Fruit fly (Drosophila melanogaster) whole organism, wandering third instar larva: ENCODE measurements around the gene Ets21C.

ENCODE experiments used
- Abd-B ChIP-seq: fragments of >200 bp; optimal IDR thresholded peaks from 2 replicates; lab custom pipeline; 2017; ENCODE audit warnings: missing biosample characterization, missing genetic modification characterization
- CG32264 ChIP-seq: fragments of 200-800 bp; sonication (Bioruptor generic); optimal IDR thresholded peaks from 2 replicates; lab custom pipeline; 2016; ENCODE audit warnings: missing biosample characterization, missing genetic modification characterization
- CG9705 ChIP-seq: fragments of 200-800 bp; sonication (Bioruptor generic); optimal IDR thresholded peaks from 2 replicates; lab custom pipeline; 2018; ENCODE audit warnings: missing biosample characterization, mild to moderate bottlenecking, missing genetic modification characterization
- Dfd ChIP-seq: fragments of >200 bp; optimal IDR thresholded peaks from 2 replicates; lab custom pipeline; 2017; ENCODE audit warnings: missing biosample characterization, missing genetic modification characterization
- Dif ChIP-seq: fragments of 200-275, 200-300 bp; sonication (Bioruptor generic); optimal IDR thresholded peaks from 2 replicates; lab custom pipeline; 2018; ENCODE audit warnings: missing biosample characterization, missing genetic modification characterization; ENCODE audit not compliant: partially characterized antibody
- GATAd ChIP-seq: sonication (Bioruptor generic); optimal IDR thresholded peaks from 2 replicates; lab custom pipeline; 2016; ENCODE audit warnings: missing biosample characterization, missing genetic modification characterization
- HLH106 ChIP-seq: fragments of 200-800 bp; optimal IDR thresholded peaks from 3 replicates; lab custom pipeline; 2019; ENCODE audit warnings: missing biosample characterization, mild to moderate bottlenecking, missing genetic modification characterization, moderate library complexity
- Hnf4 ChIP-seq: fragments of 200-800 bp; sonication (Bioruptor generic); optimal IDR thresholded peaks from 2 replicates; lab custom pipeline; 2016; ENCODE audit warnings: missing biosample characterization, mild to moderate bottlenecking, missing genetic modification characterization
- Hr78 ChIP-seq: fragments of >200 bp; optimal IDR thresholded peaks from 2 replicates; lab custom pipeline; 2017; ENCODE audit warnings: missing biosample characterization, missing genetic modification characterization
- Hr83 ChIP-seq: fragments of 200-300 bp; sonication (Bioruptor generic); optimal IDR thresholded peaks from 2 replicates; lab custom pipeline; 2016; ENCODE audit warnings: missing biosample characterization, mild to moderate bottlenecking, missing genetic modification characterization, moderate library complexity; ENCODE audit not compliant: poor library complexity, severe bottlenecking
- Jra ChIP-seq: sonication (Bioruptor generic); optimal IDR thresholded peaks from 2 replicates; lab custom pipeline; 2016; ENCODE audit warnings: missing biosample characterization, missing genetic modification characterization
- N ChIP-seq: fragments of >200 bp; optimal IDR thresholded peaks from 2 replicates; lab custom pipeline; 2018; ENCODE audit warnings: missing biosample characterization, missing external identifiers, missing genetic modification characterization
- OdsH ChIP-seq: fragments of 200-800 bp; sonication (Bioruptor generic); optimal IDR thresholded peaks from 2 replicates; lab custom pipeline; 2016; ENCODE audit warnings: missing biosample characterization, mild to moderate bottlenecking, missing genetic modification characterization
- Rel ChIP-seq, 2 experiments: fragments of 200-800 bp; sonication (Bioruptor generic) in 1 of 2; optimal IDR thresholded peaks; 2 replicates in 1 of 2; 3 replicates in 1 of 2; lab custom pipeline; 2016 to 2019; ENCODE audit warnings: mild to moderate bottlenecking in 2 of 2, missing biosample characterization in 2 of 2, missing genetic modification characterization in 2 of 2, moderate library complexity in 1 of 2
- Sp1 ChIP-seq: fragments of 200-800 bp; sonication (Bioruptor generic); optimal IDR thresholded peaks from 3 replicates; lab custom pipeline; 2019; ENCODE audit warnings: missing biosample characterization, mild to moderate bottlenecking, missing genetic modification characterization, moderate library complexity
- Vsx2 ChIP-seq: fragments of 200-300, 225-300 bp; sonication (Bioruptor generic); optimal IDR thresholded peaks from 2 replicates; lab custom pipeline; 2018; ENCODE audit warnings: missing biosample characterization, missing genetic modification characterization; ENCODE audit not compliant: partially characterized antibody
- br ChIP-seq: fragments of 200-800 bp; sonication (Bioruptor generic); optimal IDR thresholded peaks from 2 replicates; lab custom pipeline; 2016; ENCODE audit warnings: missing biosample characterization, missing genetic modification characterization
- brk ChIP-seq: fragments of 200-800 bp; sonication (Bioruptor generic); optimal IDR thresholded peaks from 2 replicates; lab custom pipeline; 2016; ENCODE audit warnings: missing biosample characterization, mild to moderate bottlenecking, missing genetic modification characterization
- dl ChIP-seq, 2 experiments: fragments of 175-275, 200-275 bp in 1 of 2; fragments of 200-275 bp in 1 of 2; sonication (Bioruptor generic); optimal IDR thresholded peaks; lab custom pipeline; 2018; ENCODE audit warnings: mild to moderate bottlenecking in 2 of 2, missing biosample characterization in 2 of 2, missing genetic modification characterization in 2 of 2, moderate library complexity in 2 of 2; ENCODE audit not compliant: partially characterized antibody in 2 of 2, insufficient read depth in 1 of 2
- dmrt93B ChIP-seq: fragments of 200-800 bp; sonication (Bioruptor generic); optimal IDR thresholded peaks from 2 replicates; lab custom pipeline; 2018; ENCODE audit warnings: missing biosample characterization, mild to moderate bottlenecking, missing genetic modification characterization
- dsf ChIP-seq: sonication (Bioruptor generic); optimal IDR thresholded peaks from 2 replicates; lab custom pipeline; 2016; ENCODE audit warnings: missing biosample characterization, missing genetic modification characterization, borderline replicate concordance
- ey ChIP-seq: fragments of 200-800 bp; sonication (Bioruptor generic); optimal IDR thresholded peaks from 2 replicates; lab custom pipeline; 2016; ENCODE audit warnings: missing biosample characterization, missing genetic modification characterization
- foxo ChIP-seq, 2 experiments: fragments of 200-800 bp; sonication (Bioruptor generic); optimal IDR thresholded peaks; 2 replicates in 1 of 2; 3 replicates in 1 of 2; lab custom pipeline; 2016 to 2017; ENCODE audit warnings: missing biosample characterization in 2 of 2, missing genetic modification characterization in 2 of 2
- fru ChIP-seq: fragments of 200-800 bp; sonication (Bioruptor generic); optimal IDR thresholded peaks from 3 replicates; lab custom pipeline; 2016; ENCODE audit warnings: missing biosample characterization, mild to moderate bottlenecking, missing genetic modification characterization
- h ChIP-seq: fragments of 200-800 bp; sonication (Bioruptor generic); optimal IDR thresholded peaks from 3 replicates; lab custom pipeline; 2016; ENCODE audit warnings: missing biosample characterization, mild to moderate bottlenecking, missing genetic modification characterization
- jim ChIP-seq: fragments of 175-275, 200-325 bp; sonication (Bioruptor generic); optimal IDR thresholded peaks from 2 replicates; lab custom pipeline; 2016; ENCODE audit warnings: missing biosample characterization, mild to moderate bottlenecking, missing genetic modification characterization
- pan ChIP-seq: fragments of >200 bp; optimal IDR thresholded peaks from 2 replicates; lab custom pipeline; 2017
- psq ChIP-seq: fragments of 200-800 bp; sonication (Bioruptor generic); optimal IDR thresholded peaks from 3 replicates; lab custom pipeline; 2017; ENCODE audit warnings: missing biosample characterization, mild to moderate bottlenecking, missing genetic modification characterization, moderate library complexity
- rgr ChIP-seq: fragments of 200-800 bp; sonication (Bioruptor generic); optimal IDR thresholded peaks from 3 replicates; lab custom pipeline; 2016; ENCODE audit warnings: missing biosample characterization, mild to moderate bottlenecking, missing genetic modification characterization
- sage ChIP-seq: fragments of 200-800 bp; sonication (Bioruptor generic); optimal IDR thresholded peaks from 2 replicates; lab custom pipeline; 2016; ENCODE audit warnings: missing biosample characterization, mild to moderate bottlenecking, missing genetic modification characterization
- sv ChIP-seq: fragments of 200-800 bp; sonication (Bioruptor generic); optimal IDR thresholded peaks from 3 replicates; lab custom pipeline; 2016; ENCODE audit warnings: missing biosample characterization, missing genetic modification characterization
- tai ChIP-seq: sonication (Bioruptor generic); optimal IDR thresholded peaks from 2 replicates; lab custom pipeline; 2016; ENCODE audit warnings: missing biosample characterization, missing genetic modification characterization
- usp ChIP-seq: fragments of >200 bp; optimal IDR thresholded peaks from 2 replicates; lab custom pipeline; 2017; ENCODE audit warnings: missing biosample characterization, missing genetic modification characterization
- woc ChIP-seq: sonication (Bioruptor generic); optimal IDR thresholded peaks from 2 replicates; lab custom pipeline; 2016; ENCODE audit warnings: missing biosample characterization, mild to moderate bottlenecking, missing genetic modification characterization

The Ets21C gene

DNA sequence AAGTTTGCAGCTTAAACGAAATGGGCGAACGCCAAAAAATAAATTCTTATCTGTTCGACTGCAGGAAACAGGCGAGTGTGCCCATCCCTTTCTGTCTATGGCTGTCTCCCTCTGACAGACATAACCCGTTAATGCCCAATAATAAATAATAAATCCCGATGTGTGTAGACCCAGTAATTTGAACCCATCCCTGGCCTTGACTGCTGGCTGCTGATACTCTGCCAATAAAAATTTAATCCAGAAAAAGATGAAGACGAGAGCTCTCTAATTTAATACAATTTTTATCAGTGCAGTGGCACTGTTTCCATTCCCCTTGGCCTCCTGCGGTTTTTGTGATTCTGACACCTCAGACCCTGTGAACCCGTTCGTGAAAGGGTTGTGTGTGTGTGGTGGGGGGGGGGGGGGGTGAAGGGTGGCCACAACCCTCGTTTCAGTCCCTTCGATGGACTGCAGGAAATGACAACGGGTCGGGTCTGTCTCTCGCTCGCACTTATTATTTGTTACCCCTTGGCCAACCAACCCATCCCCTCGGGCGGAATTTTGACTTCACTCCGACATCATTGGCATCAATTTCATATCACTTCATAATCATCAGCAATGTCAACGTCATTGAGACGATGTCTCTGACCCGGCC, 27.1 kb downstream of the Ets21C start:
- peak; percentile 64 for TF ChIP-seq Dfd (GFP tag; lab: Kevin White, UChicago)
- TF ChIP-seq dsf (GFP tag; lab: Kevin White, UChicago) = no peak

DNA sequence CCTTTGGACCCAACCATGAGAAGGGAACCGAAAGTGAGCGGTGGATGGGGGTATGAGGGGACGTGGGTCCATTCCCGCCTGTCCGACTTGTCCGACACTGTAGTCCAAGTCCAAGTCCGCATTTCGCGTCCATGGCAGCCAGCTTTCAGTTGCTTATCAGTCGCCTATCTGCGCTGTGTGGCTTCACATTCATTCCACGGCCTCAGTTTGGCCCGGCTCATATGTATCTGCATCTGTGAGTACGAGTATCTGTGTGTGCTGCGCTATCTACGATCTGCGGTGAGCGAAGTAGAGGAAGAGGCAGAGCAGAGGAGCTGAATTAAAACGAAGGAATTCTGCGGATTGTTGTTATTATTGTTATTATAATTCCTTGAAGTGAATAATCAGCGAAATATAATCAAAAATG, 28.2 kb downstream of the Ets21C start:
- TF ChIP-seq psq (GFP tag; lab: Kevin White, UChicago) (peak; percentile 58), woc (GFP tag; lab: Kevin White, UChicago) (no peak), Hnf4 (peak; percentile 35), dl (GFP tag; optimal IDR thresholded peaks at IDR 0.05; lab: Kevin White, UChicago; ENCODE audit: insufficient read depth in 1 of 2, partially characterized antibody in 2 of 2) (peak in 1 of 2 experiments; percentile 22), usp (GFP tag; lab: Kevin White, UChicago) (no peak), Dif (GFP tag; lab: Kevin White, UChicago) (no peak), HLH106 (tag; lab: Kevin White, UChicago) (no peak), Rel (GFP tag; optimal IDR thresholded peaks at IDR 0.05; lab: Kevin White, UChicago) (no peak), Rel (tag; optimal IDR thresholded peaks at IDR 0.05; lab: Kevin White, UChicago) (peak; percentile 35), pan (lab: Kevin White, UChicago) (no peak), fru (GFP tag; lab: Kevin White, UChicago) (no peak)
- TF ChIP-seq, all 38 proteins: peak for 4

DNA sequence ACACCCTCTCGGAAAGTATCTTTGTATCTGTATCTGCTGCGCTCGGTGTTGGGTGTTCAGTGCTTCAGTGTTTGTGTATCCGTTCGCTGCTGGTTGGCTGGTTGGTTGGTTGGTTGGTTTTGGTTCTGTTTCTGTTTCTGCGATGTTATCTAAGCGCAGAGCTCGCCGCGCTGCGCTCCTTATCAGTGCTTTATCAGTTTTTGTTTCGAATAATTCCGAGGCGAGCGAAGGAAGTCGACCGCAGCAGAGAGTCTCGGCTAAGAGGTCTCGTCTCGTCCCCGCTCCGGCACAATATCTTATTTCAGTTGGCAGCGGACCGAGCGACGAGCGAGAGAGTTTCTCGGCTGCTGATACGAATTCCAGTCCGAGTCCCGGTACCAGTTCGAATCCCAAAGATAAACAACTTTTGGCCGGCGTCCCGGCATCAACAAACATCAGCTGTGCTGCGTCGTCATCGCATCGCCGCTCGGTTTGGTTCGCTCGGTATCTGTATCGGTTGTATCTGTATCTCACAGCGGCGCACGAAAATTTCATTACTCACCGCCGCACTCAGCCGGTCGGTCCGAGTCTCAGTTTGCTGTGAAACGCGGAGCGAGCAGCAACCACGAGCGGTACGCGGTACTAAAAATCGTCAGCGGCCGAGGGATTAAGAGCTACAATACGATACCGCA, 29.4 kb downstream of the Ets21C start:
- TF ChIP-seq Rel (GFP tag; optimal IDR thresholded peaks at IDR 0.05; lab: Kevin White, UChicago) = no peak
- peak; percentile 47 for TF ChIP-seq Rel (tag; optimal IDR thresholded peaks at IDR 0.05; lab: Kevin White, UChicago)
- no peak for TF ChIP-seq jim (GFP tag; lab: Kevin White, UChicago)
- peak; percentile 78 for TF ChIP-seq Jra (GFP tag; lab: Kevin White, UChicago)
- TF ChIP-seq dmrt93B = no peak
- peak; percentile 55 for TF ChIP-seq Dif (GFP tag; lab: Kevin White, UChicago)
- peak; percentile 30 for TF ChIP-seq rgr
- TF ChIP-seq CG9705 (GFP tag; lab: Kevin White, UChicago) = no peak
- peak; percentile 42 for TF ChIP-seq psq (GFP tag; lab: Kevin White, UChicago)
- peak; percentile 65 for TF ChIP-seq brk (GFP tag; lab: Kevin White, UChicago)
- TF ChIP-seq fru (GFP tag; lab: Kevin White, UChicago) = peak; percentile 26
- TF ChIP-seq GATAd = no peak
- peak; percentile 60 for TF ChIP-seq Hr83 (GFP tag; lab: Kevin White, UChicago)
- peak; percentile 54 for TF ChIP-seq CG32264 (GFP tag; lab: Kevin White, UChicago)
- TF ChIP-seq Hnf4 = peak; percentile 8
- peak; percentile 9 for TF ChIP-seq HLH106 (tag; lab: Kevin White, UChicago)
- TF ChIP-seq Sp1 (GFP tag; lab: Kevin White, UChicago) = peak; percentile 33
- peak; percentile 50 for TF ChIP-seq h (GFP tag; lab: Kevin White, UChicago)
- TF ChIP-seq dl (GFP tag; optimal IDR thresholded peaks at IDR 0.05; lab: Kevin White, UChicago; ENCODE audit: insufficient read depth in 1 of 2, partially characterized antibody in 2 of 2) = peak in 1 of 2 experiments; percentile 35

DNA sequence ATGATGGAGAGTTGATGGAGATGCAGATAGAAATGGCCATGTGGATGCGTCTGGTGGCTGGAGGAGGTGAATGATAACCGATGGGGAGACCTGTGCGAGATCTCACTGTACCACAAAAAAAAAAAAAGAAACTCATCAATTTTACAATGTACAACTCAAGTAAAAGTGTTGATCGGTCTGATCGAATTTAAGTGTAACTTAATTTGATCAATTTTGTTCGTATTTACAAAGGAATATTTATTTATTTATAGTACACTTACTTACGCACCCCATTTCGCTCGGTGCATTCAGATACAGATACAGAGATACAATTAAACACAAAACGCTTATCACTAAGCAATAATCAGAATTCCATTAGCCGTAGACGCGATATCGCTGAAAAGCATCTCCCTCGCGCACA, 30.0 kb downstream of the Ets21C start:
- TF ChIP-seq OdsH (GFP tag; lab: Kevin White, UChicago) (no peak), HLH106 (tag; lab: Kevin White, UChicago) (peak; percentile 24), dmrt93B (peak; percentile 1), dl (GFP tag; optimal IDR thresholded peaks at IDR 0.05; lab: Kevin White, UChicago; ENCODE audit: insufficient read depth in 1 of 2, partially characterized antibody in 2 of 2) (no peak), Dfd (GFP tag; lab: Kevin White, UChicago) (no peak), usp (GFP tag; lab: Kevin White, UChicago) (no peak), Vsx2 (GFP tag; lab: Kevin White, UChicago) (no peak), ey (GFP tag; lab: Kevin White, UChicago) (no peak), sage (GFP tag; lab: Kevin White, UChicago) (no peak), Jra (GFP tag; lab: Kevin White, UChicago) (no peak), br (GFP tag; lab: Kevin White, UChicago) (peak; percentile 27), CG9705 (GFP tag; lab: Kevin White, UChicago) (no peak), Sp1 (GFP tag; lab: Kevin White, UChicago) (peak; percentile 5), Hr78 (GFP tag; lab: Kevin White, UChicago) (no peak), CG32264 (GFP tag; lab: Kevin White, UChicago) (no peak), tai (GFP tag; lab: Kevin White, UChicago) (no peak), Abd-B (no peak), Hnf4 (peak; percentile 43), sv (GFP tag; lab: Kevin White, UChicago) (no peak), h (GFP tag; lab: Kevin White, UChicago) (peak; percentile 44), rgr (peak; percentile 37), fru (GFP tag; lab: Kevin White, UChicago) (no peak), N (GFP tag; lab: Kevin White, UChicago) (no peak), foxo (GFP tag; optimal IDR thresholded peaks at IDR 0.05; lab: Kevin White, UChicago) (peak in 1 of 2 experiments; percentile 64)
